Worm (Caenorhabditis elegans): Measurements from ENCODE around the gene epic-1.

DNA sequence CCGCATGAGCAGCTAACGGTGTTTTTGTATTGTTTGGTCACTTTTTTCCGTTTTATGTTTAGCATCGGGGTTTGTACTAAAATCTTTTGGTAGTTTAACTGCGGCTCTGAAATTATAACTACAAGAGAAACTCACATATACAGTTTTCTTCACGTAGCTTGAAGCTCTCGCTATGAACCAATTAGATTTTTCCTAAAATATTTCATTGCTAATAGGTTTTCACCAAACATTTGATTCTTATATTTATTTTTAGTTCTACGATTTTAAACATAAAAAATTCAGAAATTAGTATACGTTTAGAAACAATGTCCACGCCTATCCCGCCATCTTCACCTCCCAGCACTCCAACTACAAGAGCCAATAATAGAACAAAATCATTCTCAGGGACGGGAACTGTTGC is 44.3 kb downstream of the epic-1 start, which contains the start of gene C06A12.3:
- TF ChIP-seq attf-3 (GFP tag; conservative IDR thresholded peaks at IDR 0.05) (no peak), T07F8.4 (tag; optimal IDR thresholded peaks at IDR 0.05) (no peak), hrde-1 (tag; optimal IDR thresholded peaks at IDR 0.05; ENCODE audit: borderline replicate concordance) (no peak), tbx-9 (tag; optimal IDR thresholded peaks at IDR 0.05; ENCODE audit: borderline replicate concordance) (no peak), ccch-3 (GFP tag; optimal IDR thresholded peaks at IDR 0.05) (no peak), Y79H2A.3 (GFP tag; conservative IDR thresholded peaks at IDR 0.05) (no peak), sdz-38 (tag; optimal IDR thresholded peaks at IDR 0.05) (no peak)
